Fruit fly (Drosophila melanogaster): ENCODE measurements around the gene cyc.

DNA sequence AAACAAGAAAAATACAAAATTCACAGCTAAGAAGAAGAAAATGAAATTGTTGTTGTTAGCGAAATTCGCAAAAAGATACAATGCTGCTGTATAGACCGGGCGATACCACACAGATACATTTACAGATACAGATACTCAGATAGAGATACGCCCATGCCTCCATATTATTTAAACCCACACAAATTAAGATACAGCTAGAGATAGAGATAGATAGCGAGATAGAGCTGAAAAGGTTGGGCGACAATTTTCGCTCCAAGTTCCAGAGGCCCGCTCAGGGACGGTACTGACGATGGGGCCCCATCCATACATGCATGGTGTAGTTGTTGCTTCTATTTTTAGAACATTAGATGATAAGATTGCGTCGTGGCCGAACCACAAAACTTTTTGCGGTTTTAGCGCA lies 28.1 kb downstream of the cyc start:
- no peak for TF ChIP-seq CG8478 (optimal IDR thresholded peaks at IDR 0.05)
- TF ChIP-seq CTCF (optimal IDR thresholded peaks at IDR 0.05), result no peak

Data from S2 (cell line).